Fruit fly (Drosophila melanogaster) whole organism, pupa: ENCODE data around the gene CG10029.
A peak's percentile ranks its signal among the peaks of the same experiment; 100 is the strongest.

Source experiments
- CG10348 ChIP-seq: fragments of 200-800 bp; sonication (Bioruptor generic); IDR thresholded peaks from 2 replicates; pipeline ENCODE4 v1.3.6; 2022; ENCODE audit warnings: missing biosample characterization, missing genetic modification characterization
- CG12605 ChIP-seq: fragments of 200-800 bp; sonication (Bioruptor generic); IDR thresholded peaks from 2 replicates; pipeline ENCODE4 v1.3.6; 2022; ENCODE audit warnings: missing biosample characterization, missing genetic modification characterization
- CG13204 ChIP-seq: fragments of 200-800 bp; sonication (Bioruptor generic); optimal IDR thresholded peaks from 2 replicates; lab custom pipeline; 2018; ENCODE audit warnings: missing biosample characterization, mild to moderate bottlenecking, missing genetic modification characterization, moderate library complexity
- CG14655 ChIP-seq: fragments of 200-800 bp; sonication (Bioruptor generic); optimal IDR thresholded peaks from 3 replicates; lab custom pipeline; 2017; ENCODE audit warnings: mild to moderate bottlenecking, missing biosample characterization, missing genetic modification reagents, missing genetic modification characterization
- CG15710 ChIP-seq: fragments of 200-800 bp; sonication (Bioruptor generic); optimal IDR thresholded peaks from 2 replicates; lab custom pipeline; 2018; ENCODE audit warnings: missing biosample characterization, mild to moderate bottlenecking, missing genetic modification characterization, moderate library complexity
- CG17806 ChIP-seq: fragments of 200-800 bp; sonication (Bioruptor generic); optimal IDR thresholded peaks from 2 replicates; lab custom pipeline; 2018; ENCODE audit warnings: missing biosample characterization, mild to moderate bottlenecking, missing genetic modification characterization, moderate library complexity
- CG32121 ChIP-seq: fragments of 200-800 bp; sonication (Bioruptor generic); IDR thresholded peaks from 2 replicates; pipeline ENCODE4 v1.3.6; 2022; ENCODE audit warnings: missing biosample characterization, missing genetic modification characterization
- CG34367 ChIP-seq: fragments of 200-800 bp; sonication (Bioruptor generic); optimal IDR thresholded peaks from 2 replicates; lab custom pipeline; 2018; ENCODE audit warnings: missing biosample characterization, mild to moderate bottlenecking, missing genetic modification characterization
- CG4496 ChIP-seq: fragments of 200-800 bp; sonication (Bioruptor generic); IDR thresholded peaks from 3 replicates; pipeline ENCODE4 v1.3.6; 2022; ENCODE audit warnings: missing biosample characterization, missing genetic modification characterization
- CG8159 ChIP-seq: fragments of 200-800 bp; sonication (Bioruptor generic); optimal IDR thresholded peaks from 3 replicates; lab custom pipeline; 2018; ENCODE audit warnings: missing biosample characterization, mild to moderate bottlenecking, missing genetic modification characterization, moderate library complexity
- CG8301 ChIP-seq: fragments of 200-800 bp; sonication (Bioruptor generic); optimal IDR thresholded peaks from 2 replicates; lab custom pipeline; 2018; ENCODE audit warnings: missing biosample characterization, mild to moderate bottlenecking, missing genetic modification characterization
- CG9948 ChIP-seq: fragments of 200-800 bp; sonication (Bioruptor generic); optimal IDR thresholded peaks from 2 replicates; lab custom pipeline; 2018; ENCODE audit warnings: missing biosample characterization, mild to moderate bottlenecking, missing genetic modification characterization, moderate library complexity
- D1 ChIP-seq: fragments of 200-800 bp; sonication (Bioruptor generic); optimal IDR thresholded peaks from 2 replicates; lab custom pipeline; 2018; ENCODE audit warnings: missing biosample characterization, mild to moderate bottlenecking, missing genetic modification characterization, moderate library complexity
- EcR ChIP-seq: fragments of 200-800 bp; sonication (Bioruptor generic); optimal IDR thresholded peaks from 3 replicates; lab custom pipeline; 2019; ENCODE audit warnings: missing biosample characterization, missing genetic modification characterization, mild to moderate bottlenecking, moderate library complexity, missing genetic modification reagents
- Ets98B ChIP-seq: fragments of 200-800 bp; sonication (Bioruptor generic); IDR thresholded peaks from 2 replicates; pipeline ENCODE4 v1.3.6; 2022; ENCODE audit warnings: missing biosample characterization, missing genetic modification characterization
- Pif1A ChIP-seq: fragments of 200-800 bp; sonication (Bioruptor generic); optimal IDR thresholded peaks from 3 replicates; lab custom pipeline; 2016; ENCODE audit warnings: missing biosample characterization, missing genetic modification characterization
- Pif1B ChIP-seq: fragments of 200-800 bp; sonication (Bioruptor generic); optimal IDR thresholded peaks from 3 replicates; lab custom pipeline; 2016; ENCODE audit warnings: missing biosample characterization, missing genetic modification characterization
- Snoo ChIP-seq: fragments of 200-800 bp; sonication (Bioruptor generic); optimal IDR thresholded peaks from 3 replicates; lab custom pipeline; 2017; ENCODE audit warnings: missing biosample characterization, mild to moderate bottlenecking, missing genetic modification characterization, inconsistent platforms
- fd96Ca ChIP-seq: fragments of 200-800 bp; sonication (Bioruptor generic); IDR thresholded peaks from 3 replicates; pipeline ENCODE4 v1.3.6; 2022; ENCODE audit warnings: missing biosample characterization, missing genetic modification characterization
- gl ChIP-seq: fragments of 200-800 bp; sonication (Bioruptor generic); optimal IDR thresholded peaks from 2 replicates; lab custom pipeline; 2018; ENCODE audit warnings: missing biosample characterization, mild to moderate bottlenecking, missing genetic modification characterization
- rn ChIP-seq: fragments of 200-800 bp; sonication (Bioruptor generic); IDR thresholded peaks from 2 replicates; pipeline ENCODE4 v1.3.6; 2022; ENCODE audit warnings: missing biosample characterization, missing genetic modification characterization

Gene CG10029

DNA sequence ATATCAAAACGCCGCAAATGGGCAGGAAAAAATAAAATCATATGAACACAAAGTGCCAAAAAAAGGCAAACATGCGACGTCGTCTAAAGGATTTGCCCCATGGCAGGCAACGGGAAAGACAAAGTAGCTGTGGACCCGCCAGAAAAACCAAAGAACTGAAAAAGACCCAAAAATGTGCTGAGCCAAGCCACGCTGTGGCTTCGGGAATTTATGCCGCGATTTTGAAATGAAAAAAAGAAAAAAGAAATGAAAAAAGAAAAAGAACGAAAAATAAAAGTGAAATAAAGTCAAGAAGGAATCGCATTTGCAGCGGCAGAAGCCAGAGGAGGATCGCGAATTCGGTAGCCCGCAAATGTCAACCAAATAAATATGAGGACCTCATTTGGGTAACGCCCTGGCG, 5.5 kb upstream of the CG10029 start:
- TF ChIP-seq Pif1B, result no peak
- no peak for TF ChIP-seq CG8159 (tag; lab: Kevin White, UChicago)
- no peak for TF ChIP-seq rn (GFP tag; lab: Robert Waterston, UW)
- no peak for TF ChIP-seq EcR (GFP tag; lab: Kevin White, UChicago)
- no peak for TF ChIP-seq CG15710
- TF ChIP-seq D1, result no peak
- no peak for TF ChIP-seq fd96Ca

DNA sequence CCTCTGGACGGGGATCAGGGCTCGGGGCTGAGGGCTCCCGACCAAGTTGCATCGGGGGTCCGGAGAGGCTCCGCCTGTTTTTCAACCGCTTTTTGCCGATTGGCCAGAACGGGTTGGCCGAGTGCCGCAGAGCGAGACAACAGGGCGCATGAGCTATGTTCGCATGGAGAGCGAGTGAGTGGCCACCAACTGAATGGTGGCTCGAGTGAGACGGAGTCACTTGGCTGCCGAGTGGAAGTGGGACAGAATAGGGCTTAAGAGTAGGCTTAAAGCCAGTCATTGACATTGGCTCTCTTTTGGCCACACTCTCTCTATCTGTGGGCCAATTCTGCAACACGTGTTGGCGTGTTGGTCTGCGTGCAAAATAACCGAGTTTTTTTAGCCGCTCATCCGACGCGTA, 4.0 kb downstream of the CG10029 start:
- TF ChIP-seq rn (GFP tag; lab: Robert Waterston, UW), result no peak
- peak; percentile 73 for TF ChIP-seq EcR (GFP tag; lab: Kevin White, UChicago)
- no peak for TF ChIP-seq CG8159 (tag; lab: Kevin White, UChicago)
- peak; percentile 53; the same call in 2 of the 3 replicates for TF ChIP-seq CG4496 (GFP tag; lab: Robert Waterston, UW)

DNA sequence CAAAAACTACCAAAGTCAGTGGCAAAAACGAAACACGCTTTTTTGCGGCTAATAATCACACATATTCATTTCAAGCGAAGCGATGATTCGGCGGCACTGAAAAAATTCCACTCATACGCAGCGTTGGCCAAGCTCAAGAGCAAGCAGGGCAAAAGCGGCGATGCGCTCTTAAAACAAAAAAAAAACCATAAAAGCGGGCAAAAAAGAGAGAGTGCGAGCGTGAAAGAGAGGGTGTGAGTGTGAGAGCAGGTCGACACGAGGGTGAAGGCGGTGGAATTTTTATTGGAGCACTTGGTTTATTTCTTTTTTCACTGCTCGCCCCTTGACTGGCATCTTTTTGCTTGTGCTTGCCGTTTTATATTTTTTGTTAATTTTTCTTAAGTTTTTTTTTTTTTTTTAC, 6.4 kb downstream of the CG10029 start:
- peak; percentile 47; the same call in 1 of the 2 replicates for TF ChIP-seq Ets98B (GFP tag; lab: Robert Waterston, UW)
- no peak for TF ChIP-seq CG13204
- TF ChIP-seq CG8301 (tag; lab: Kevin White, UChicago), result no peak
- TF ChIP-seq CG17806, result no peak
- peak; percentile 69; the same call in 1 of the 2 replicates for TF ChIP-seq rn (GFP tag; lab: Robert Waterston, UW)
- peak; percentile 59; the same call in 2 of the 3 replicates for TF ChIP-seq CG4496 (GFP tag; lab: Robert Waterston, UW)
- peak; percentile 27 for TF ChIP-seq Pif1B
- TF ChIP-seq Pif1A (GFP tag; lab: Kevin White, UChicago), result peak; percentile 58
- peak; percentile 34; the same call in 1 of the 2 replicates for TF ChIP-seq CG32121
- peak; percentile 12 for TF ChIP-seq CG34367
- no peak for TF ChIP-seq EcR (GFP tag; lab: Kevin White, UChicago)
- no peak for TF ChIP-seq CG9948 (tag; lab: Kevin White, UChicago)
- TF ChIP-seq fd96Ca, result no peak
- no peak for TF ChIP-seq CG12605
- TF ChIP-seq, all 21 proteins: peak for 7

DNA sequence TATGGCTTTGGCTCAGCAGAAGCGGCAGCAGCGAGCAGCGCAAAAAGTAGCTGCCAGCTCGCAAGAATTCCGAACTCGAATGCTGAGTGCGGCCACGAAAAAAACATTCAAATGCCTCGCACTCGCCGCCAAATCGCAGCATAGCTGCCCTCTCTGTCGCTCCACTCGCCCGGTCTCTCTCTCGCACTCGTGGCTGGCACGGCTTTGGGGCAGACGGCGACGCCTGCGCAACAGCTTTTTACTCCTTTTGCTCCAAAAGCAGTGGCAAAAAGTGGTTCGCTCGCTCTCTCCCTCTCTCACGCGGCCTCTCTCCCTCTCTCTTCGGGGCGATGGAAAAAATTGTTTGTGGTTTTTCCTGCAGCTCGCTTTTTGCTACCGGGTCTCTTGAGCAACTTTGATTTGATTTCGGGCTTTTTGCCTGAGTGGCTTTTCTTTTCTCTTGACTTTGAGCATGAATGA, 7.4 kb downstream of the CG10029 start, which contains the start of gene rn:
Gene rn (minus strand): TSS at position 51 of the 459 bp plus-strand sequence.
- no peak for TF ChIP-seq CG8159 (tag; lab: Kevin White, UChicago)
- TF ChIP-seq CG10348 (GFP tag; lab: Robert Waterston, UW), result no peak
- TF ChIP-seq CG4496 (GFP tag; lab: Robert Waterston, UW), result peak; percentile 79
- no peak for TF ChIP-seq CG34367
- no peak for TF ChIP-seq Pif1A (GFP tag; lab: Kevin White, UChicago)
- TF ChIP-seq Ets98B (GFP tag; lab: Robert Waterston, UW), result peak; percentile 36
- no peak for TF ChIP-seq CG17806
- peak; percentile 11 for TF ChIP-seq CG15710
- no peak for TF ChIP-seq Pif1B
- no peak for TF ChIP-seq D1
- TF ChIP-seq CG14655 (GFP tag; lab: Kevin White, UChicago), result no peak
- peak; percentile 50; the same call in 1 of the 2 replicates for TF ChIP-seq CG12605
- TF ChIP-seq Snoo (tag; lab: Kevin White, UChicago), result peak; percentile 3
- peak; percentile 31; the same call in 1 of the 2 replicates for TF ChIP-seq CG32121
- peak; percentile 49 for TF ChIP-seq gl (tag; lab: Kevin White, UChicago)
- no peak for TF ChIP-seq CG9948 (tag; lab: Kevin White, UChicago)
- peak; percentile 59 for TF ChIP-seq rn (GFP tag; lab: Robert Waterston, UW)
- TF ChIP-seq EcR (GFP tag; lab: Kevin White, UChicago), result no peak
- peak; percentile 19 for TF ChIP-seq CG13204
- peak; percentile 78 for TF ChIP-seq fd96Ca
- TF ChIP-seq CG8301 (tag; lab: Kevin White, UChicago), result no peak
- TF ChIP-seq, all 21 proteins: peak for 10

DNA sequence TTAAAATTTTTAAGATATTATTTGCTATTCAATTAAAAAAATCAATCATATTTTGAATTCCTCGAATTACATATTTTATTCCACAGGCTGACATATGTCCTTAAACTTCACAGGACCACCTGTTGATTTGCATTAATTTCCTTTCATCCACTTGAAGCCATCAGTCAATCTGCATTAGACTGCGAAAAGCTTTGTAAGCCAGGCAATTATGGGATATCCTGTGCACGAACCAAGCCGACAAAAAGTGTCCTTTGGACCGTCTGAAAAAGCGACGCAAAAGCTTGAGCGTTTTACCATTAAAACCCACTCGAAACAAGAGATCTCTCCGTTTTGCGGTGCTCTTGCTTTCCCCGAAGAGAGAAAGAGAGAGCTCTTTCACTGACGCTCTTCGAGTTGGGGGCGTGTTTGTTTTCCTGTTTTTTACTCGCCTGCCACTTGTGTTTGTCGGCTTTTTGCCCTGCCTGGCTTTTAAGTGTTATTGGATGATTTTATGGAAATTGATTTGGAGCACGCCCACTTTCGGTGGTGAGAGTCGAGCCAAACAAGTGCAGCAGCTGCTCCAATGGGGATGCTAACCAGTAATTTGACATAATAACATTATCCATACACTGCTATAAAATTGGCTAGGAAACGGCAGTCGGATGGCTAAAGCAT, 10.3 kb downstream of the CG10029 start:
- 0 out of 3 replicates have a peak, but pooled peaks have one; percentile 45 for TF ChIP-seq CG4496 (GFP tag; lab: Robert Waterston, UW)
- TF ChIP-seq CG12605, result peak; percentile 52; the same call in 1 of the 2 replicates
- no peak for TF ChIP-seq CG13204
- TF ChIP-seq Pif1B, result no peak

DNA sequence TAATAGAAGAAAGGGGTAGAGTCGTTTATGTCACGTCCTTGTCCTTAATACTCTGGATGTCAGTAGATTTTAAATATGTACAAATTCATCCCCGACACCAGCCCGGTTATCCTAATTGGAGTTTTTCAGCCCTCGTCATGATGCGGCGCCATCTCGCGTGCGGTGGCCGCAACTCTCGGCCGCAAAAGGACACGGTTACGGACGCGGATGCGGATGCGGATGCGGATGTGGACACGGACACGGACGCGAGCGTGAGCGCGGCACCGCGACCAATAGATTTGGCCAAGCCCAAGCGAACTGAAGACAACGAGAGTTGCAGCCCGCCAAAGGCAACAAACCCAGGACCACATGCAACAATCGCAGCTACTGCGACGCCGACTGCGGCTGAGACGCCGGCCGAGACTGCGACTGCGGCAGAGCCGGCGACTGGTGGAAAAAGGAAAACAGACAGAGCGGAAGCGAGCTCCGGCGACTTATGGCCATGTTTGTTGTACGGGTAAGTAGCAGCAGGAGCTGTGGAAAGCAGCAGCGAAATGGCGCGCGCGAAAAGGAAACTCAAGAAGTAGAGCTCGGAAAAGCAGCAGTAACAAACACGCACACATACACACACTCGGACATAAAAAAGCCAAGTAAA, 12.4 kb downstream of the CG10029 start, which contains the start of gene CG42544:
Gene CG42544 (plus strand): TSS at position 138 of the 634 bp plus-strand sequence.
- TF ChIP-seq CG8159 (tag; lab: Kevin White, UChicago) (no peak), CG34367 (no peak)
- TF ChIP-seq, all 21 proteins: peak for 0

DNA sequence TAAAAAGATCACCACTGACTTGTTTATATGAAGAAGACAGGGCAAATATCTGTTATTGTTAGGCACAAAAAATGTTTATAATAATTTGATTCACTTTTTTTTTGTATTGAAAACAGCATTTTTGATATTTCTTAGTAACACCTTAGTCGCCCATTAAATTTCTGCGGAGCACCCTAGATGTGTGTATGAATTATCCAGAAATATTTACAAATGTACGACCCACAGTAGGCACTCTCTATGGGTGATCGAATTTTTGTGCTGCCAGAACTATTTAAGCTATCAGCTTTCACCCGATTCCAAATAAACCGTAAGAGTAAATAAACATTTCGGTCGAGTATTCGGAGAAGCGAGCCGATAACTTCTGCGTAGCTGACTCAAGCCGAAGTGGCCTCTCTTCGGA, 31.3 kb downstream of the CG10029 start, which contains the start of gene RacGAP84C:
Gene RacGAP84C (plus strand): TSS at position 301 of the 400 bp plus-strand sequence.
- TF ChIP-seq D1, result no peak
- TF ChIP-seq CG4496 (GFP tag; lab: Robert Waterston, UW), result no peak
- no peak for TF ChIP-seq CG8159 (tag; lab: Kevin White, UChicago)
- no peak for TF ChIP-seq CG17806
- no peak for TF ChIP-seq EcR (GFP tag; lab: Kevin White, UChicago)
- TF ChIP-seq CG13204, result no peak
- TF ChIP-seq rn (GFP tag; lab: Robert Waterston, UW), result no peak
- TF ChIP-seq, all 21 proteins: peak for 0
